Worm (Caenorhabditis elegans) whole organism, midembryonic: Measurements from ENCODE around the gene lgc-15.

Experiments
- T22C8.4 ChIP-seq: fragments of 200-800 bp; sonication (Bioruptor generic); IDR thresholded peaks from 2 replicates; pipeline ENCODE4 v1.3.6; 2022; ENCODE audit warnings: missing genetic modification characterization, missing compliant biosample characterization
- med-1 ChIP-seq: sonication (generic microtip); optimal IDR thresholded peaks from 2 replicates; lab custom pipeline; 2017; ENCODE audit warnings: missing genetic modification characterization, mild to moderate bottlenecking, missing compliant biosample characterization, antibody characterized with exemption, missing genetic modification reagents; ENCODE audit not compliant: insufficient read depth

DNA sequence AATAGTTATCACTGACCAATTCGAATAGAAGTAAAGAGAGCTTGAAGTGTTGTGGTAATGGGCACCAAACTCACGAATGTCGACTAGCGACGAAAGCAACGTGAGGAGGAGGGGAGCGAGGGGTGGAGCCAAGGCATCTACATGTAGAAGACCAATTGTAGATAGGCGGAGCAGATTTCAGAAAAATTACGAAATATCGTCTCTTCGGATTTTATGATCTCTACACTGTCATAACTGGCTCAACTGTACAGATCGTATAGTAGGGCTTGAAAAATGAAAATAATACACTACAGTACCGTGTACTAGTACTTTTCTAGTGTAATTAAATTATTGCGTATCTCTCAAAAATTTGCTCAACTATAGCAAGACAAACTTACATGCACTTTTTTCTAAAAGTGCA lies 21.1 kb upstream of the lgc-15 start, which contains the start of gene W03G11.4:
- TF ChIP-seq med-1 (GFP tag; lab: Kevin White, UChicago) (no peak), T22C8.4 (no peak)
